Worm (Caenorhabditis elegans) whole organism, L4 larva: ENCODE measurements around the gene K08B5.1.

Experiments
- F10B5.3 ChIP-seq: sonication (generic microtip); optimal IDR thresholded peaks from 2 replicates; lab custom pipeline; 2016; ENCODE audit warnings: mild to moderate bottlenecking, missing genetic modification characterization, missing compliant biosample characterization
- F44E2.7 ChIP-seq: fragments of 200-800 bp; sonication (Bioruptor generic); IDR thresholded peaks from 2 replicates; pipeline ENCODE4 v2.1.2; 2022; ENCODE audit warnings: missing genetic modification characterization, missing compliant biosample characterization
- T20F7.1 ChIP-seq: fragments of 200-800 bp; sonication (Bioruptor generic); optimal IDR thresholded peaks from 2 replicates; lab custom pipeline; 2018; ENCODE audit warnings: mild to moderate bottlenecking, missing genetic modification characterization, missing compliant biosample characterization
- Y48G9A.11 ChIP-seq: fragments of 200-800 bp; sonication (Bioruptor generic); IDR thresholded peaks from 2 replicates; pipeline ENCODE4 v1.3.6; 2022; ENCODE audit warnings: missing genetic modification reagents, missing genetic modification characterization, missing compliant biosample characterization
- Y75B8A.6 ChIP-seq: fragments of 200-800 bp; sonication (Bioruptor generic); IDR thresholded peaks from 2 replicates; pipeline ENCODE4 v1.3.6; 2022; ENCODE audit warnings: missing genetic modification reagents, missing genetic modification characterization, missing compliant biosample characterization
- ZK337.2 ChIP-seq: fragments of 200-800 bp; sonication (Bioruptor generic); IDR thresholded peaks from 2 replicates; pipeline ENCODE4 v1.3.6; 2022; ENCODE audit warnings: missing genetic modification reagents, missing genetic modification characterization, missing compliant biosample characterization
- ZK546.5 ChIP-seq, 2 experiments: sonication (generic microtip); optimal IDR thresholded peaks; 2 replicates each; lab custom pipeline; 2017; ENCODE audit warnings: missing biosample characterization in 2 of 2, missing genetic modification characterization in 2 of 2
- aly-2 ChIP-seq: sonication (generic microtip); optimal IDR thresholded peaks from 2 replicates; lab custom pipeline; 2018; ENCODE audit warnings: missing biosample characterization, missing genetic modification characterization
- attf-4 ChIP-seq: sonication (generic microtip); optimal IDR thresholded peaks from 3 replicates; lab custom pipeline; 2017; ENCODE audit warnings: missing biosample characterization, missing genetic modification characterization
- ceh-20 ChIP-seq: fragments of 200-800 bp; sonication (Bioruptor generic); IDR thresholded peaks from 2 replicates; pipeline ENCODE4 v1.3.6; 2022; ENCODE audit warnings: missing genetic modification reagents, missing genetic modification characterization, missing compliant biosample characterization
- ceh-32 ChIP-seq: sonication (generic microtip); optimal IDR thresholded peaks from 2 replicates; lab custom pipeline; 2016; ENCODE audit warnings: mild to moderate bottlenecking, missing genetic modification characterization, missing compliant biosample characterization; ENCODE audit not compliant: poor library complexity
- ces-1 ChIP-seq: fragments of 150-350 bp; sonication (generic microtip); optimal IDR thresholded peaks from 4 replicates; lab custom pipeline; 2014; ENCODE audit warnings: missing biosample characterization, missing genetic modification reagents, missing genetic modification characterization
- daf-16 ChIP-seq, 3 experiments: sonication (generic microtip); optimal IDR thresholded peaks; 2 replicates each; lab custom pipeline; 2016 to 2017; ENCODE audit warnings: missing genetic modification characterization in 3 of 3, missing genetic modification reagents in 3 of 3, mild to moderate bottlenecking in 2 of 3, missing compliant biosample characterization in 2 of 3, missing biosample characterization in 1 of 3, moderate library complexity in 1 of 3
- daf-19 ChIP-seq: fragments of 200-800 bp; sonication (Bioruptor generic); conservative IDR thresholded peaks from 2 replicates; pipeline ENCODE4 v1.3.6; 2022; ENCODE audit warnings: missing genetic modification characterization, missing compliant biosample characterization
- daf-8 ChIP-seq: fragments of 200-800 bp; sonication (Bioruptor generic); IDR thresholded peaks from 2 replicates; pipeline ENCODE4 v1.3.6; 2022; ENCODE audit warnings: missing genetic modification characterization, missing compliant biosample characterization
- duxl-1 ChIP-seq: sonication (generic microtip); optimal IDR thresholded peaks from 2 replicates; lab custom pipeline; 2016; ENCODE audit warnings: mild to moderate bottlenecking, missing genetic modification characterization, moderate library complexity, missing compliant biosample characterization; ENCODE audit not compliant: poor library complexity
- dve-1 ChIP-seq: sonication (generic microtip); optimal IDR thresholded peaks from 2 replicates; lab custom pipeline; 2017; ENCODE audit warnings: antibody characterized with exemption, mild to moderate bottlenecking, missing genetic modification characterization, missing compliant biosample characterization; ENCODE audit not compliant: insufficient read depth
- egl-27 ChIP-seq: sonication (generic microtip); optimal IDR thresholded peaks from 3 replicates; lab custom pipeline; 2017; ENCODE audit warnings: missing biosample characterization, missing genetic modification reagents, missing genetic modification characterization
- egl-43 ChIP-seq: fragments of 200-800 bp; sonication (Bioruptor generic); IDR thresholded peaks from 2 replicates; pipeline ENCODE4 v1.3.6; 2022; ENCODE audit warnings: missing genetic modification reagents, missing genetic modification characterization, missing compliant biosample characterization
- hlh-11 ChIP-seq: fragments of 200-800 bp; sonication (Bioruptor generic); optimal IDR thresholded peaks from 2 replicates; lab custom pipeline; 2018; ENCODE audit warnings: mild to moderate bottlenecking, missing genetic modification characterization, missing compliant biosample characterization
- hlh-30 ChIP-seq: sonication (generic microtip); optimal IDR thresholded peaks from 2 replicates; lab custom pipeline; 2017; ENCODE audit warnings: antibody characterized with exemption, mild to moderate bottlenecking, missing genetic modification characterization, missing compliant biosample characterization; ENCODE audit not compliant: insufficient read depth
- hmg-1.1 ChIP-seq: fragments of 200-800 bp; sonication (Bioruptor generic); IDR thresholded peaks from 2 replicates; pipeline ENCODE4 v1.3.6; 2022; ENCODE audit warnings: missing genetic modification reagents, missing genetic modification characterization, missing compliant biosample characterization
- lim-7 ChIP-seq: fragments of 200-800 bp; sonication (Bioruptor generic); IDR thresholded peaks from 2 replicates; pipeline ENCODE4 v1.3.6; 2022; ENCODE audit warnings: missing genetic modification characterization, missing compliant biosample characterization
- lin-1 ChIP-seq: fragments of 200-800 bp; sonication (Bioruptor generic); IDR thresholded peaks from 2 replicates; pipeline ENCODE4 v1.3.6; 2022; ENCODE audit warnings: missing genetic modification reagents, missing genetic modification characterization, missing compliant biosample characterization
- mdl-1 ChIP-seq, 2 experiments: fragments of 150-350 bp in 1 of 2; sonication (generic microtip) in 1 of 2; optimal IDR thresholded peaks; 2 replicates each; lab custom pipeline; 2014 to 2017; ENCODE audit warnings: missing biosample characterization in 2 of 2, missing genetic modification characterization in 2 of 2
- mdt-29 ChIP-seq: fragments of 200-800 bp; sonication (Bioruptor generic); IDR thresholded peaks from 2 replicates; pipeline ENCODE4 v1.3.6; 2022; ENCODE audit warnings: missing genetic modification reagents, missing genetic modification characterization, missing compliant biosample characterization
- mes-2 ChIP-seq: sonication (generic microtip); optimal IDR thresholded peaks from 2 replicates; lab custom pipeline; 2016; ENCODE audit warnings: missing genotype, mild to moderate bottlenecking, missing genetic modification characterization, missing compliant biosample characterization; ENCODE audit not compliant: poor library complexity, severe bottlenecking
- mxl-3 ChIP-seq: fragments of 200-800 bp; sonication (Bioruptor generic); optimal IDR thresholded peaks from 2 replicates; lab custom pipeline; 2018; ENCODE audit warnings: mild to moderate bottlenecking, missing genetic modification characterization, missing compliant biosample characterization
- nhr-11 ChIP-seq: fragments of 150-350 bp; optimal IDR thresholded peaks from 2 replicates; lab custom pipeline; 2014; ENCODE audit warnings: missing biosample characterization, missing genetic modification characterization
- nhr-237 ChIP-seq: sonication (generic microtip); optimal IDR thresholded peaks from 2 replicates; lab custom pipeline; 2017; ENCODE audit warnings: missing biosample characterization, missing genetic modification characterization
- nhr-25 ChIP-seq: sonication (generic microtip); optimal IDR thresholded peaks from 2 replicates; lab custom pipeline; 2017; ENCODE audit warnings: missing genetic modification characterization, mild to moderate bottlenecking, missing compliant biosample characterization, antibody characterized with exemption, moderate library complexity, borderline replicate concordance; ENCODE audit not compliant: insufficient read depth
- nhr-41 ChIP-seq: fragments of 200-800 bp; sonication (Bioruptor generic); IDR thresholded peaks from 2 replicates; pipeline ENCODE4 v1.3.6; 2022; ENCODE audit warnings: missing genetic modification reagents, missing genetic modification characterization, missing compliant biosample characterization
- nhr-48 ChIP-seq: sonication (generic microtip); optimal IDR thresholded peaks from 2 replicates; lab custom pipeline; 2016; ENCODE audit warnings: mild to moderate bottlenecking, missing genetic modification characterization, missing compliant biosample characterization
- php-3 ChIP-seq: fragments of 200-800 bp; sonication (Bioruptor generic); IDR thresholded peaks from 2 replicates; pipeline ENCODE4 v1.3.6; 2022; ENCODE audit warnings: missing genetic modification reagents, missing genetic modification characterization, missing compliant biosample characterization
- sdz-12 ChIP-seq: fragments of 200-800 bp; sonication (Bioruptor generic); optimal IDR thresholded peaks from 2 replicates; lab custom pipeline; 2018; ENCODE audit warnings: mild to moderate bottlenecking, missing genetic modification characterization, missing compliant biosample characterization
- set-16 ChIP-seq: fragments of 200-800 bp; sonication (Bioruptor generic); IDR thresholded peaks from 2 replicates; pipeline ENCODE4 v1.3.6; 2022; ENCODE audit warnings: missing genetic modification reagents, missing genetic modification characterization, missing compliant biosample characterization
- snpc-1.2 ChIP-seq: fragments of 200-800 bp; sonication (Bioruptor generic); IDR thresholded peaks from 2 replicates; pipeline ENCODE4 v1.3.6; 2022; ENCODE audit warnings: missing genetic modification reagents, missing genetic modification characterization, missing compliant biosample characterization
- unc-39 ChIP-seq: sonication (generic microtip); optimal IDR thresholded peaks from 2 replicates; lab custom pipeline; 2017; ENCODE audit warnings: missing biosample characterization, missing genetic modification characterization
- zfp-3 ChIP-seq: fragments of 200-800 bp; sonication (Bioruptor generic); conservative IDR thresholded peaks from 2 replicates; pipeline ENCODE4 v1.3.6; 2022; ENCODE audit warnings: missing genetic modification reagents, missing genetic modification characterization, missing compliant biosample characterization

The K08B5.1 gene

ce11 chrX:16524310-16524709, 33.9 kb upstream of the K08B5.1 start (continued):
- TF ChIP-seq ces-1 (no peak), daf-19 (GFP tag; lab: Robert Waterston, UW) (no peak)

- TF ChIP-seq egl-27 (tag; lab: Kevin White, UChicago) (no peak), T20F7.1 (GFP tag; lab: Kevin White, UChicago) (no peak), mdt-29 (GFP tag; lab: Robert Waterston, UW) (no peak), hlh-11 (peak; percentile 55), dve-1 (no peak), lim-7 (no peak), attf-4 (tag; lab: Kevin White, UChicago) (no peak), nhr-11 (tag; lab: Kevin White, UChicago) (peak; percentile 29), F44E2.7 (no peak), Y48G9A.11 (GFP tag; lab: Robert Waterston, UW) (no peak), nhr-25 (tag; lab: Kevin White, UChicago) (no peak), F10B5.3 (no peak), mes-2 (tag; lab: Kevin White, UChicago) (no peak), nhr-237 (no peak), hlh-30 (tag; lab: Kevin White, UChicago) (peak; percentile 33), set-16 (peak; percentile 27; the same call in 1 of the 2 replicates), unc-39 (tag; lab: Kevin White, UChicago) (no peak), nhr-41 (no peak), hmg-1.1 (no peak), daf-16 (GFP tag; optimal IDR thresholded peaks at IDR 0.05; lab: Kevin White, UChicago) (peak in 1 of 2 experiments; percentile 12), daf-16 (tag; optimal IDR thresholded peaks at IDR 0.05; lab: Kevin White, UChicago) (no peak)
These were observed 32.6 kb upstream of the K08B5.1 start for ce11 chrX:16525632-16526031.

ce11 chrX:16527815-16528214, 30.4 kb upstream of the K08B5.1 start:
- TF ChIP-seq zfp-3 (GFP tag; lab: Robert Waterston, UW) (no peak), set-16 (peak; percentile 72)
- TF ChIP-seq, all 104 proteins: peak for 1

ce11 chrX:16529937-16530336, 28.3 kb upstream of the K08B5.1 start:
- TF ChIP-seq sdz-12 (GFP tag; lab: Kevin White, UChicago) (no peak), egl-43 (GFP tag; lab: Robert Waterston, UW) (0 out of 2 replicates have a peak, but pooled peaks have one; percentile 15), mxl-3 (GFP tag; lab: Kevin White, UChicago) (peak; percentile 55), hlh-11 (peak; percentile 40), mdl-1 (tag; optimal IDR thresholded peaks at IDR 0.05; lab: Kevin White, UChicago) (no peak), ZK337.2 (GFP tag; lab: Robert Waterston, UW) (no peak), ceh-32 (no peak), nhr-48 (tag; lab: Kevin White, UChicago) (peak; percentile 29), daf-8 (GFP tag; lab: Robert Waterston, UW) (no peak)

- TF ChIP-seq zfp-3 (GFP tag; lab: Robert Waterston, UW) (no peak), duxl-1 (tag; lab: Kevin White, UChicago) (no peak), Y75B8A.6 (no peak), aly-2 (tag; lab: Kevin White, UChicago) (no peak), snpc-1.2 (GFP tag; lab: Robert Waterston, UW) (no peak), ZK546.5 (tag; optimal IDR thresholded peaks at IDR 0.05; lab: Kevin White, UChicago) (no peak), php-3 (GFP tag; lab: Robert Waterston, UW) (no peak), hlh-30 (tag; lab: Kevin White, UChicago) (no peak), nhr-25 (tag; lab: Kevin White, UChicago) (no peak), lin-1 (no peak), ceh-20 (GFP tag; lab: Robert Waterston, UW) (no peak), T20F7.1 (GFP tag; lab: Kevin White, UChicago) (no peak)
These were observed 27.8 kb upstream of the K08B5.1 start for ce11 chrX:16530455-16530854.
